Worm (Caenorhabditis elegans) whole organism, L4/young adult: ENCODE data around the gene C13G5.2.

ENCODE experiments used
- W03F9.2 ChIP-seq: fragments of 150-350 bp; optimal IDR thresholded peaks from 2 replicates; lab custom pipeline; 2014; ENCODE audit warnings: missing biosample characterization, missing genetic modification characterization
- dao-5 ChIP-seq: sonication (generic microtip); optimal IDR thresholded peaks from 2 replicates; lab custom pipeline; 2016; ENCODE audit warnings: missing genotype, missing genetic modification characterization, moderate library complexity, missing compliant biosample characterization
- him-1 ChIP-seq: sonication (generic microtip); optimal IDR thresholded peaks from 2 replicates; lab custom pipeline; 2016; ENCODE audit warnings: missing genotype, missing genetic modification reagents, missing genetic modification characterization, missing compliant biosample characterization

ce11 chrIII:8578381-8578780, 39.9 kb downstream of the C13G5.2 start:
- no peak for TF ChIP-seq him-1
- TF ChIP-seq W03F9.2 (tag; lab: Kevin White, UChicago) = no peak
- TF ChIP-seq dao-5 (tag; lab: Kevin White, UChicago) = no peak
